Worm (Caenorhabditis elegans): ENCODE measurements around the gene C53B4.2.

Gene C53B4.2

DNA sequence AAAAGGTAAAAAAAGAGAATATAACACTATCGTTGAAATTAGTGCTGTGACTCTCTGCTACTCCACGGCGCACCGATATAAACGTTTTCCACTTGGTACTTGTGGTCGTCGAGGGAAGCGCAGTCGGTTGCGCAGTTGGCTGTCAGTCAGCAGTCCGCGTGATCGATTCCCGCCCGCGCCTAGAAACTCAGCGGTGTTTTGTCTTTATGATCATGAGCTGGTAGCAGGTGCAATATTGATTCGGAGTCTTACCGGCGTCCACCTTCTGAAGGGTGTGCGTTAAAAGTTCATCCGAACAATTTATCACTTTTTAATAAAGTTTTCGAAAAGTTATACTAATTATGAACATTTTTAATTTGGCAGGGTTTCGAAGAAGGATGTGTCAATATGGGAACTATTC is 38.9 kb upstream of the C53B4.2 start (continued):
- TF ChIP-seq lin-13 (GFP tag; optimal IDR thresholded peaks at IDR 0.05) (peak; percentile 49), ceh-88 (GFP tag; IDR thresholded peaks at IDR 0.05) (no peak), sptf-1 (tag; optimal IDR thresholded peaks at IDR 0.05) (no peak), ets-5 (GFP tag; IDR thresholded peaks at IDR 0.05) (no peak), zip-4 (GFP tag; optimal IDR thresholded peaks at IDR 0.05) (peak; percentile 13), dsc-1 (tag; optimal IDR thresholded peaks at IDR 0.05) (peak; percentile 80), lin-39 (tag; optimal IDR thresholded peaks at IDR 0.05) (no peak), pax-3 (tag; optimal IDR thresholded peaks at IDR 0.05) (peak; percentile 66), xbp-1 (tag; optimal IDR thresholded peaks at IDR 0.05) (peak; percentile 79), C04F5.9 (tag; optimal IDR thresholded peaks at IDR 0.05) (peak; percentile 29), swsn-7 (tag; optimal IDR thresholded peaks at IDR 0.05) (peak; percentile 77), nhr-47 (tag; optimal IDR thresholded peaks at IDR 0.05) (peak; percentile 85), nhr-28 (tag; optimal IDR thresholded peaks at IDR 0.05) (no peak), ceh-90 (tag; optimal IDR thresholded peaks at IDR 0.05) (no peak), tlp-1 (tag; optimal IDR thresholded peaks at IDR 0.05) (no peak), jun-1 (tag; optimal IDR thresholded peaks at IDR 0.05) (peak; percentile 61), mef-2 (tag; optimal IDR thresholded peaks at IDR 0.05) (no peak), isw-1 (GFP tag; IDR thresholded peaks at IDR 0.05) (no peak; the same call in 1 of the 2 replicates), pqm-1 (tag; optimal IDR thresholded peaks at IDR 0.05) (no peak), C16A3.4 (tag; optimal IDR thresholded peaks at IDR 0.05) (peak; percentile 76), ceh-8 (GFP tag; optimal IDR thresholded peaks at IDR 0.05) (peak; percentile 60), unc-98 (GFP tag; IDR thresholded peaks at IDR 0.05) (peak; percentile 48; the same call in 1 of the 2 replicates), unc-86 (tag; optimal IDR thresholded peaks at IDR 0.05) (peak; percentile 43), nhr-20 (tag; optimal IDR thresholded peaks at IDR 0.05) (peak; percentile 79), nhr-71 (tag; optimal IDR thresholded peaks at IDR 0.05) (peak; percentile 87), unc-130 (tag; optimal IDR thresholded peaks at IDR 0.05) (peak; percentile 75), hlh-17 (GFP tag; optimal IDR thresholded peaks at IDR 0.05; ENCODE audit: borderline replicate concordance) (no peak), alr-1 (tag; optimal IDR thresholded peaks at IDR 0.05; ENCODE audit: borderline replicate concordance) (no peak), nhr-77 (tag; optimal IDR thresholded peaks at IDR 0.05) (peak; percentile 55), unc-62 (GFP tag; optimal IDR thresholded peaks at IDR 0.05) (no peak), grh-1 (GFP tag; IDR thresholded peaks at IDR 0.05) (peak; percentile 44), efl-1 (optimal IDR thresholded peaks at IDR 0.05) (peak; percentile 56 to 62), efl-1 (GFP tag; optimal IDR thresholded peaks at IDR 0.05 in 1 of 2) (peak; percentile 46 to 96), fkh-10 (GFP tag; optimal IDR thresholded peaks at IDR 0.05) (no peak), lir-3 (tag; optimal IDR thresholded peaks at IDR 0.05; ENCODE audit: poor library complexity) (peak; percentile 51), fkh-8 (tag; optimal IDR thresholded peaks at IDR 0.05) (peak; percentile 65), hlh-4 (tag; optimal IDR thresholded peaks at IDR 0.05) (no peak), F16B12.6 (tag; optimal IDR thresholded peaks at IDR 0.05) (peak; percentile 2), ztf-4 (tag; optimal IDR thresholded peaks at IDR 0.05) (peak; percentile 64), aha-1 (tag; optimal IDR thresholded peaks at IDR 0.05) (no peak), pag-3 (tag; optimal IDR thresholded peaks at IDR 0.05; ENCODE audit: borderline replicate concordance, insufficient read depth) (no peak), ama-1 (optimal IDR thresholded peaks at IDR 0.05) (peak; percentile 44), fkh-4 (tag; optimal IDR thresholded peaks at IDR 0.05; ENCODE audit: borderline replicate concordance) (no peak), mep-1 (tag; optimal IDR thresholded peaks at IDR 0.05) (peak; percentile 66), nhr-237 (tag; optimal IDR thresholded peaks at IDR 0.05) (no peak), sup-37 (GFP tag; optimal IDR thresholded peaks at IDR 0.05) (peak; percentile 49), lin-35 (GFP tag; optimal IDR thresholded peaks at IDR 0.05) (peak; percentile 52 to 81), aly-2 (tag; optimal IDR thresholded peaks at IDR 0.05) (peak; percentile 50), ceh-82 (tag; optimal IDR thresholded peaks at IDR 0.05) (peak; percentile 55 to 62 (median 60)), hpl-2 (GFP tag; optimal IDR thresholded peaks at IDR 0.05) (peak; percentile 52), mab-9 (GFP tag; IDR thresholded peaks at IDR 0.05) (no peak), lin-15B (tag; optimal IDR thresholded peaks at IDR 0.05) (no peak), mdl-1 (tag; optimal IDR thresholded peaks at IDR 0.05) (peak in 1 of 2 experiments; percentile 84), egl-13 (tag; optimal IDR thresholded peaks at IDR 0.05) (no peak)

Measured in whole organism, L1 larva.